Fruit fly (Drosophila melanogaster) whole organism, embryonic: ENCODE data around the gene Or22c.

ENCODE experiments used
- Bdp1 ChIP-seq: fragments of 200-800 bp; sonication (Bioruptor generic); optimal IDR thresholded peaks from 3 replicates; lab custom pipeline; 2016; ENCODE audit warnings: missing biosample characterization, missing genetic modification characterization
- CG10366 ChIP-seq: fragments of 200-800 bp; sonication (Bioruptor generic); IDR thresholded peaks from 2 replicates; pipeline ENCODE4 v1.3.6; 2022; ENCODE audit warnings: missing biosample characterization, missing genetic modification characterization
- CG10565 ChIP-seq: fragments of 200-800 bp; sonication (Bioruptor generic); optimal IDR thresholded peaks from 3 replicates; lab custom pipeline; 2016; ENCODE audit warnings: missing biosample characterization, mild to moderate bottlenecking, missing genetic modification characterization
- CG11696 ChIP-seq: fragments of 200-800 bp; sonication (Bioruptor generic); IDR thresholded peaks from 2 replicates; pipeline ENCODE4 v1.3.6; 2022; ENCODE audit warnings: missing biosample characterization, missing genetic modification characterization
- CG12155 ChIP-seq: fragments of 200-800 bp; sonication (Bioruptor generic); optimal IDR thresholded peaks from 3 replicates; lab custom pipeline; 2016; ENCODE audit warnings: missing biosample characterization, missing genetic modification characterization
- CG14441 ChIP-seq: fragments of 200-800 bp; sonication (Bioruptor generic); IDR thresholded peaks from 2 replicates; pipeline ENCODE4 v1.3.6; 2022; ENCODE audit warnings: missing biosample characterization, missing genetic modification characterization
- CG2120 ChIP-seq: fragments of 200-800 bp; sonication (Bioruptor generic); optimal IDR thresholded peaks from 3 replicates; lab custom pipeline; 2016; ENCODE audit warnings: missing biosample characterization, missing genetic modification characterization
- CG30403 ChIP-seq: fragments of 200-800 bp; sonication (Bioruptor generic); optimal IDR thresholded peaks from 3 replicates; lab custom pipeline; 2016; ENCODE audit warnings: missing biosample characterization, missing genetic modification characterization
- CG3065 ChIP-seq: fragments of 200-800 bp; sonication (Bioruptor generic); optimal IDR thresholded peaks from 2 replicates; lab custom pipeline; 2016; ENCODE audit warnings: missing biosample characterization, missing genetic modification characterization
- CG32767 ChIP-seq: fragments of 200-800 bp; sonication (Bioruptor generic); IDR thresholded peaks from 2 replicates; pipeline ENCODE4 v1.3.6; 2022; ENCODE audit warnings: missing biosample characterization, missing genetic modification characterization
- CG4854 ChIP-seq: fragments of 200-800 bp; sonication (Bioruptor generic); optimal IDR thresholded peaks from 2 replicates; lab custom pipeline; 2016; ENCODE audit warnings: missing biosample characterization, missing genetic modification characterization, inconsistent platforms
- CG6272 ChIP-seq: fragments of 200-800 bp; sonication (Bioruptor generic); IDR thresholded peaks from 2 replicates; pipeline ENCODE4 v1.3.6; 2022; ENCODE audit warnings: missing biosample characterization, missing genetic modification characterization
- CG6791 ChIP-seq: fragments of 200-800 bp; sonication (Bioruptor generic); IDR thresholded peaks from 3 replicates; pipeline ENCODE4 v1.3.6; 2022; ENCODE audit warnings: missing biosample characterization, missing genetic modification characterization; ENCODE audit not compliant: partially characterized antibody
- CG7745 ChIP-seq: fragments of 200-800 bp; sonication (Bioruptor generic); optimal IDR thresholded peaks from 2 replicates; lab custom pipeline; 2018; ENCODE audit warnings: missing biosample characterization, mild to moderate bottlenecking, missing genetic modification characterization, moderate library complexity
- CG8290 ChIP-seq, 3 experiments: fragments of 200-800 bp; sonication (Bioruptor generic); optimal IDR thresholded peaks; 2 replicates each; lab custom pipeline; 2016 to 2019; ENCODE audit warnings: missing biosample characterization in 3 of 3, missing genetic modification characterization in 3 of 3, mild to moderate bottlenecking in 2 of 3, moderate library complexity in 1 of 3
- CG9215 ChIP-seq: fragments of 200-800 bp; sonication (Bioruptor generic); IDR thresholded peaks from 2 replicates; pipeline ENCODE4 v1.3.6; 2022; ENCODE audit warnings: missing biosample characterization, missing genetic modification characterization
- D19A ChIP-seq: fragments of 200-800 bp; optimal IDR thresholded peaks from 3 replicates; lab custom pipeline; 2019; ENCODE audit warnings: missing biosample characterization, mild to moderate bottlenecking, missing genetic modification characterization, moderate library complexity
- D19B ChIP-seq: fragments of 200-800 bp; sonication (Bioruptor generic); optimal IDR thresholded peaks from 2 replicates; lab custom pipeline; 2017; ENCODE audit warnings: missing biosample characterization, mild to moderate bottlenecking, missing genetic modification characterization
- Dek ChIP-seq: fragments of 200-800 bp; sonication (Bioruptor generic); optimal IDR thresholded peaks from 3 replicates; lab custom pipeline; 2019; ENCODE audit warnings: missing biosample characterization, mild to moderate bottlenecking, missing genetic modification characterization, moderate library complexity
- Dref ChIP-seq: fragments of 200-800 bp; sonication (Bioruptor generic); IDR thresholded peaks from 2 replicates; pipeline ENCODE4 v1.3.6; 2022; ENCODE audit warnings: missing biosample characterization, missing genetic modification characterization
- Hmx ChIP-seq: fragments of 200-800 bp; sonication (Bioruptor generic); optimal IDR thresholded peaks from 2 replicates; lab custom pipeline; 2016; ENCODE audit warnings: missing biosample characterization, missing genetic modification characterization
- Jarid2 ChIP-seq: fragments of 200-800 bp; sonication (Bioruptor generic); optimal IDR thresholded peaks from 3 replicates; lab custom pipeline; 2017; ENCODE audit warnings: mild to moderate bottlenecking, missing biosample characterization, missing genetic modification reagents, missing genetic modification characterization
- Mad ChIP-seq: fragments of 200-800 bp; sonication (Bioruptor generic); optimal IDR thresholded peaks from 2 replicates; lab custom pipeline; 2016; ENCODE audit warnings: missing biosample characterization, missing genetic modification characterization
- Mrtf ChIP-seq: fragments of 200-800 bp; sonication (Bioruptor generic); IDR thresholded peaks from 3 replicates; pipeline ENCODE4 v1.3.6; 2022; ENCODE audit warnings: missing biosample characterization, missing genetic modification characterization
- NFAT ChIP-seq: fragments of 200-800 bp; sonication (Bioruptor generic); IDR thresholded peaks from 2 replicates; pipeline ENCODE4 v1.3.6; 2022; ENCODE audit warnings: missing biosample characterization, missing genetic modification characterization
- Pdp1 ChIP-seq, 2 experiments: fragments of 200-800 bp; sonication (Bioruptor generic); optimal IDR thresholded peaks; 3 replicates each; lab custom pipeline; 2016; ENCODE audit warnings: missing biosample characterization in 2 of 2, missing genetic modification characterization in 2 of 2, mild to moderate bottlenecking in 1 of 2, moderate library complexity in 1 of 2
- ara ChIP-seq: fragments of 200-800 bp; sonication (Bioruptor generic); IDR thresholded peaks from 2 replicates; pipeline ENCODE4 v1.3.6; 2022; ENCODE audit warnings: missing biosample characterization, missing genetic modification characterization
- bigmax ChIP-seq: fragments of 200-800 bp; sonication (Bioruptor generic); optimal IDR thresholded peaks from 2 replicates; lab custom pipeline; 2018; ENCODE audit warnings: missing biosample characterization, mild to moderate bottlenecking, missing genetic modification characterization
- cad ChIP-seq: fragments of >200 bp; optimal IDR thresholded peaks from 2 replicates; lab custom pipeline; 2017; ENCODE audit warnings: missing biosample characterization, missing genetic modification characterization
- corto ChIP-seq: fragments of 200-800 bp; sonication (Bioruptor generic); optimal IDR thresholded peaks from 2 replicates; lab custom pipeline; 2016; ENCODE audit warnings: missing biosample characterization, mild to moderate bottlenecking, missing genetic modification characterization, moderate library complexity
- crc ChIP-seq: fragments of 200-800 bp; sonication (Bioruptor generic); optimal IDR thresholded peaks from 2 replicates; lab custom pipeline; 2016; ENCODE audit warnings: missing biosample characterization, missing genetic modification characterization
- crol ChIP-seq: fragments of 200-800 bp; sonication (Bioruptor generic); IDR thresholded peaks from 2 replicates; pipeline ENCODE4 v1.3.6; 2022; ENCODE audit warnings: missing biosample characterization, missing genetic modification characterization
- crp ChIP-seq, 2 experiments: fragments of 200-800 bp; sonication (Bioruptor generic); optimal IDR thresholded peaks; 2 replicates in 1 of 2; 3 replicates in 1 of 2; lab custom pipeline; 2017; ENCODE audit warnings: missing biosample characterization in 2 of 2, missing genetic modification characterization in 2 of 2, mild to moderate bottlenecking in 1 of 2, moderate library complexity in 1 of 2
- danr ChIP-seq: fragments of 200-800 bp; sonication (Bioruptor generic); IDR thresholded peaks from 2 replicates; pipeline ENCODE4 v1.3.6; 2022; ENCODE audit warnings: missing biosample characterization, missing genetic modification characterization
- dm ChIP-seq: fragments of 200-800 bp; sonication (Bioruptor generic); optimal IDR thresholded peaks from 3 replicates; lab custom pipeline; 2016; ENCODE audit warnings: missing biosample characterization, missing genetic modification characterization
- dmrt11E ChIP-seq: fragments of 200-800 bp; sonication (Bioruptor generic); optimal IDR thresholded peaks from 3 replicates; lab custom pipeline; 2018; ENCODE audit warnings: missing biosample characterization, mild to moderate bottlenecking, missing genetic modification characterization, moderate library complexity
- dysf ChIP-seq: fragments of 200-800 bp; sonication (Bioruptor generic); IDR thresholded peaks from 3 replicates; pipeline ENCODE4 v1.3.6; 2022; ENCODE audit warnings: missing biosample characterization, missing genetic modification characterization
- en ChIP-seq: fragments of 200-800 bp; sonication (Bioruptor generic); optimal IDR thresholded peaks from 2 replicates; lab custom pipeline; 2016; ENCODE audit warnings: missing biosample characterization, missing genetic modification characterization
- exex ChIP-seq: fragments of 200-800 bp; sonication (Bioruptor generic); optimal IDR thresholded peaks from 4 replicates; lab custom pipeline; 2018; ENCODE audit warnings: missing biosample characterization, mild to moderate bottlenecking, missing genetic modification characterization, moderate library complexity
- lmd ChIP-seq: fragments of 200-800 bp; sonication (Bioruptor generic); IDR thresholded peaks from 2 replicates; pipeline ENCODE4 v1.3.6; 2022; ENCODE audit warnings: missing biosample characterization, missing genetic modification characterization
- nerfin-2 ChIP-seq: fragments of 200-800 bp; sonication (Bioruptor generic); IDR thresholded peaks from 2 replicates; pipeline ENCODE4 v1.3.6; 2022; ENCODE audit warnings: missing biosample characterization, missing genetic modification characterization; ENCODE audit not compliant: partially characterized antibody
- odd ChIP-seq: fragments of 200-800 bp; sonication (Bioruptor generic); optimal IDR thresholded peaks from 2 replicates; lab custom pipeline; 2017; ENCODE audit warnings: missing biosample characterization, mild to moderate bottlenecking, missing genetic modification characterization
- psq ChIP-seq: fragments of 200-800 bp; sonication (Bioruptor generic); optimal IDR thresholded peaks from 2 replicates; lab custom pipeline; 2017; ENCODE audit warnings: missing biosample characterization, missing genetic modification characterization
- repo ChIP-seq: fragments of 200-800 bp; sonication (Bioruptor generic); optimal IDR thresholded peaks from 2 replicates; lab custom pipeline; 2016; ENCODE audit warnings: missing biosample characterization, missing genetic modification characterization
- scrt ChIP-seq: fragments of 200-800 bp; sonication (Bioruptor generic); optimal IDR thresholded peaks from 2 replicates; lab custom pipeline; 2018; ENCODE audit warnings: missing biosample characterization, mild to moderate bottlenecking, missing genetic modification characterization, moderate library complexity
- sim ChIP-seq: fragments of 200-800 bp; sonication (Bioruptor generic); IDR thresholded peaks from 2 replicates; pipeline ENCODE4 v1.3.6; 2022; ENCODE audit warnings: missing biosample characterization, missing genetic modification characterization
- ssp ChIP-seq: fragments of 200-800 bp; sonication (Bioruptor generic); IDR thresholded peaks from 2 replicates; pipeline ENCODE4 v1.3.6; 2022; ENCODE audit warnings: missing biosample characterization, missing genetic modification characterization
- stwl ChIP-seq: fragments of 200-800 bp; sonication (Bioruptor generic); optimal IDR thresholded peaks from 3 replicates; lab custom pipeline; 2018; ENCODE audit warnings: missing biosample characterization, mild to moderate bottlenecking, missing genetic modification characterization, moderate library complexity
- trh ChIP-seq: fragments of 200-800 bp; sonication (Bioruptor generic); optimal IDR thresholded peaks from 2 replicates; lab custom pipeline; 2016; ENCODE audit warnings: missing biosample characterization, missing genetic modification characterization
- vnd ChIP-seq: fragments of 200-800 bp; sonication (Bioruptor generic); IDR thresholded peaks from 3 replicates; pipeline ENCODE4 v1.3.6; 2022; ENCODE audit warnings: missing biosample characterization, missing genetic modification characterization; ENCODE audit not compliant: partially characterized antibody
- zen2 ChIP-seq: fragments of 200-800 bp; sonication (Bioruptor generic); IDR thresholded peaks from 3 replicates; pipeline ENCODE4 v1.3.6; 2022; ENCODE audit warnings: missing biosample characterization, missing genetic modification characterization; ENCODE audit not compliant: partially characterized antibody

Or22c gene

DNA sequence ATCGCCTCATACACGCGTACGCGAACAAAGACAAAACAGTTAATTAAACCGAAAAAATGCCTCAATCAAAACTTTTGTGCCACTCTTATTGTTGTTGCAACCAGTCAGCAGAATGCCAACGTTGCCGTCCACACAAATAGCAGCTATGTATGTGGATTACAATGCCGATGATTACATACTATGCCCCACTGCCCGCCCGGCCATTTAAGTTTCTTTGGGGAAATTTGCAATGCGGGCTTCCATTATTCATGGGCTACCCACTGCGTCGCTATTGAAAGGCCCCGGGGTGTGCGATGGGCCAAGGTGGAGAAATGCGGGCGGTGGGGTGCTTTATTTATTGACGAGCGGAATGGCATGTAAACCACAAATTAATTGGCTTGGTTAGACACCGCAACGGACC lies 30.0 kb downstream of the Or22c start (continued):
- TF ChIP-seq D19B (no peak), Jarid2 (GFP tag; lab: Kevin White, UChicago) (no peak), danr (GFP tag; lab: Robert Waterston, UW) (no peak), stwl (tag; lab: Kevin White, UChicago) (no peak), vnd (GFP tag; lab: Robert Waterston, UW) (no peak), exex (tag; lab: Kevin White, UChicago) (no peak), CG10366 (no peak), CG3065 (no peak), CG8290 (GFP tag; optimal IDR thresholded peaks at IDR 0.05; lab: Kevin White, UChicago) (no peak), CG8290 (tag; optimal IDR thresholded peaks at IDR 0.05; lab: Kevin White, UChicago) (peak in 1 of 2 experiments; percentile 15), Pdp1 (GFP tag; optimal IDR thresholded peaks at IDR 0.05; lab: Kevin White, UChicago) (no peak), CG32767 (GFP tag; lab: Robert Waterston, UW) (no peak), scrt (GFP tag; lab: Kevin White, UChicago) (no peak), trh (GFP tag; lab: Kevin White, UChicago) (no peak), CG12155 (no peak), NFAT (GFP tag; lab: Robert Waterston, UW) (0 out of 2 replicates have a peak, but pooled peaks have one; percentile 7), odd (GFP tag; lab: Kevin White, UChicago) (no peak), Dref (GFP tag; lab: Robert Waterston, UW) (no peak), Mrtf (GFP tag; lab: Robert Waterston, UW) (no peak), CG10565 (GFP tag; lab: Kevin White, UChicago) (no peak), Mad (no peak), corto (GFP tag; lab: Kevin White, UChicago) (no peak), en (GFP tag; lab: Kevin White, UChicago) (no peak), CG4854 (GFP tag; lab: Kevin White, UChicago) (no peak), Hmx (no peak), CG11696 (peak; percentile 81), Dek (tag; lab: Kevin White, UChicago) (no peak), zen2 (GFP tag; lab: Robert Waterston, UW) (no peak), CG14441 (GFP tag; lab: Robert Waterston, UW) (no peak), CG2120 (no peak), dmrt11E (tag; lab: Kevin White, UChicago) (no peak), CG30403 (GFP tag; lab: Kevin White, UChicago) (no peak), psq (GFP tag; lab: Kevin White, UChicago) (no peak), repo (no peak), CG7745 (tag; lab: Kevin White, UChicago) (no peak), dysf (GFP tag; lab: Robert Waterston, UW) (peak; percentile 54; the same call in 1 of the 3 replicates), Bdp1 (no peak), crp (GFP tag; optimal IDR thresholded peaks at IDR 0.05; lab: Kevin White, UChicago) (no peak), CG6272 (0 out of 2 replicates have a peak, but pooled peaks have one; percentile 20), ara (0 out of 2 replicates have a peak, but pooled peaks have one; percentile 31), bigmax (GFP tag; lab: Kevin White, UChicago) (no peak), CG9215 (0 out of 2 replicates have a peak, but pooled peaks have one; percentile 10), lmd (0 out of 2 replicates have a peak, but pooled peaks have one; percentile 22), ssp (GFP tag; lab: Robert Waterston, UW) (no peak), nerfin-2 (GFP tag; lab: Robert Waterston, UW) (no peak), sim (GFP tag; lab: Robert Waterston, UW) (no peak), D19A (tag; lab: Kevin White, UChicago) (no peak), CG6791 (GFP tag; lab: Robert Waterston, UW) (no peak), crol (GFP tag; lab: Robert Waterston, UW) (0 out of 2 replicates have a peak, but pooled peaks have one; percentile 15), dm (GFP tag; lab: Kevin White, UChicago) (no peak), cad (GFP tag; lab: Kevin White, UChicago) (no peak), crc (no peak)
